Worm (Caenorhabditis elegans) whole organism, L1 larva: ENCODE results near the gene erg-28.
A peak's percentile ranks its signal among the peaks of the same experiment; 100 is the strongest.

Experiments used
- blmp-1 ChIP-seq: fragments of 150-350 bp; optimal IDR thresholded peaks from 2 replicates; lab custom pipeline; 2014; ENCODE audit warnings: missing biosample characterization, missing genetic modification characterization
- ces-1 ChIP-seq: fragments of 150-350 bp; optimal IDR thresholded peaks from 2 replicates; lab custom pipeline; 2014; ENCODE audit warnings: missing biosample characterization, missing genetic modification reagents, missing genetic modification characterization
- elt-2 ChIP-seq: sonication (generic microtip); optimal IDR thresholded peaks from 2 replicates; lab custom pipeline; 2016; ENCODE audit warnings: missing genetic modification characterization, mild to moderate bottlenecking, inconsistent platforms, missing compliant biosample characterization, missing genetic modification reagents
- elt-3 ChIP-seq, 6 experiments: fragments of 150-350 bp in 1 of 6; sonication (generic microtip); optimal IDR thresholded peaks; 2 replicates each; lab custom pipeline; 2017 to 2018; ENCODE audit warnings: missing biosample characterization in 6 of 6, missing genetic modification characterization in 6 of 6, inconsistent platforms in 1 of 6
- fkh-4 ChIP-seq: sonication (generic microtip); optimal IDR thresholded peaks from 2 replicates; lab custom pipeline; 2016; ENCODE audit warnings: missing compliant biosample characterization, missing genetic modification characterization, borderline replicate concordance
- fkh-8 ChIP-seq: sonication (generic microtip); optimal IDR thresholded peaks from 2 replicates; lab custom pipeline; 2016; ENCODE audit warnings: mild to moderate bottlenecking, missing genetic modification characterization, missing compliant biosample characterization
- grh-1 ChIP-seq: fragments of 200-800 bp; sonication (Bioruptor generic); IDR thresholded peaks from 2 replicates; pipeline ENCODE4 v1.3.6; 2022; ENCODE audit warnings: missing genetic modification reagents, missing genetic modification characterization, missing compliant biosample characterization
- lin-39 ChIP-seq: fragments of 150-350 bp; optimal IDR thresholded peaks from 2 replicates; lab custom pipeline; 2014; ENCODE audit warnings: missing biosample characterization, missing genetic modification reagents, missing genetic modification characterization
- mdl-1 ChIP-seq, 2 experiments: fragments of 150-350 bp; optimal IDR thresholded peaks; 2 replicates each; lab custom pipeline; 2014 to 2017; ENCODE audit warnings: missing biosample characterization in 2 of 2, missing genetic modification characterization in 2 of 2, inconsistent platforms in 1 of 2
- nhr-76 ChIP-seq: sonication (generic microtip); optimal IDR thresholded peaks from 2 replicates; lab custom pipeline; 2017; ENCODE audit warnings: missing biosample characterization, missing genetic modification characterization
- nhr-77 ChIP-seq: fragments of 150-350 bp; optimal IDR thresholded peaks from 2 replicates; lab custom pipeline; 2014; ENCODE audit warnings: missing biosample characterization, missing genetic modification characterization
- rnt-1 ChIP-seq: sonication (generic microtip); optimal IDR thresholded peaks from 2 replicates; lab custom pipeline; 2016; ENCODE audit warnings: mild to moderate bottlenecking, missing genetic modification characterization, moderate library complexity, missing compliant biosample characterization
- zag-1 ChIP-seq: fragments of 150-350 bp; optimal IDR thresholded peaks from 2 replicates; lab custom pipeline; 2014; ENCODE audit warnings: missing biosample characterization, missing genetic modification characterization
- ztf-4 ChIP-seq: fragments of 150-350 bp; optimal IDR thresholded peaks from 2 replicates; lab custom pipeline; 2014; ENCODE audit warnings: missing biosample characterization, missing genetic modification characterization

- TF ChIP-seq nhr-76 (no peak), ces-1 (GFP tag; lab: Kevin White, UChicago) (no peak), mdl-1 (tag; optimal IDR thresholded peaks at IDR 0.05; lab: Kevin White, UChicago) (peak in 1 of 2 experiments; percentile 91), elt-3 (tag; optimal IDR thresholded peaks at IDR 0.05; lab: Kevin White, UChicago) (peak in 2 of 6 experiments; percentile 93 to 99), elt-2 (tag; lab: Kevin White, UChicago) (peak; percentile 66), grh-1 (GFP tag; lab: Robert Waterston, UW) (peak; percentile 87), ztf-4 (no peak), nhr-77 (tag; lab: Kevin White, UChicago) (no peak), blmp-1 (tag; lab: Kevin White, UChicago) (peak; percentile 70), fkh-4 (tag; lab: Kevin White, UChicago) (no peak), lin-39 (tag; lab: Kevin White, UChicago) (no peak), zag-1 (no peak), fkh-8 (tag; lab: Kevin White, UChicago) (no peak), rnt-1 (tag; lab: Kevin White, UChicago) (no peak)
These were observed 28.0 kb downstream of the erg-28 start for ce11 chrV:12635218-12635617.
